Fruit fly (Drosophila melanogaster) whole organism, embryonic: ENCODE measurements around the gene CG42579.
A peak's percentile ranks its signal among the peaks of the same experiment; 100 is the strongest.

Experiments
- BEAF-32 ChIP-seq: fragments of 200-800 bp; sonication (Bioruptor generic); optimal IDR thresholded peaks from 3 replicates; lab custom pipeline; 2017; ENCODE audit warnings: missing biosample characterization, missing genetic modification characterization, mild to moderate bottlenecking, moderate library complexity, missing genetic modification reagents
- C15 ChIP-seq: fragments of 200-800 bp; sonication (Bioruptor generic); IDR thresholded peaks from 3 replicates; pipeline ENCODE4 v1.3.6; 2022; ENCODE audit warnings: missing biosample characterization, missing genetic modification characterization
- CG11456 ChIP-seq: fragments of 200-800 bp; sonication (Bioruptor generic); IDR thresholded peaks from 3 replicates; pipeline ENCODE4 v1.3.6; 2022; ENCODE audit warnings: missing biosample characterization, missing genetic modification characterization
- CG11560 ChIP-seq: fragments of 200-800 bp; sonication (Bioruptor generic); IDR thresholded peaks from 3 replicates; pipeline ENCODE4 v1.3.6; 2022; ENCODE audit warnings: missing biosample characterization, missing genetic modification characterization
- CG11696 ChIP-seq: fragments of 200-800 bp; sonication (Bioruptor generic); IDR thresholded peaks from 2 replicates; pipeline ENCODE4 v1.3.6; 2022; ENCODE audit warnings: missing biosample characterization, missing genetic modification characterization
- CG1233 ChIP-seq: fragments of 200-800 bp; sonication (Bioruptor generic); optimal IDR thresholded peaks from 4 replicates; lab custom pipeline; 2018; ENCODE audit warnings: missing biosample characterization, mild to moderate bottlenecking, missing genetic modification characterization
- CG12942 ChIP-seq: fragments of 200-800 bp; sonication (Bioruptor generic); optimal IDR thresholded peaks from 3 replicates; lab custom pipeline; 2016; ENCODE audit warnings: missing biosample characterization, missing genetic modification characterization
- CG15514 ChIP-seq: fragments of 200-800 bp; sonication (Bioruptor generic); optimal IDR thresholded peaks from 3 replicates; lab custom pipeline; 2017; ENCODE audit warnings: missing biosample characterization, missing genetic modification characterization, mild to moderate bottlenecking, moderate library complexity, missing genetic modification reagents
- CG15601 ChIP-seq: fragments of 200-800 bp; sonication (Bioruptor generic); optimal IDR thresholded peaks from 3 replicates; lab custom pipeline; 2019; ENCODE audit warnings: missing biosample characterization, mild to moderate bottlenecking, missing genetic modification characterization, moderate library complexity
- CG1832 ChIP-seq: fragments of 200-800 bp; sonication (Bioruptor generic); optimal IDR thresholded peaks from 2 replicates; lab custom pipeline; 2017; ENCODE audit warnings: missing biosample characterization, mild to moderate bottlenecking, missing genetic modification characterization, inconsistent platforms
- CG18476 ChIP-seq: fragments of 200-800 bp; sonication (Bioruptor generic); optimal IDR thresholded peaks from 2 replicates; lab custom pipeline; 2016; ENCODE audit warnings: missing biosample characterization, mild to moderate bottlenecking, missing genetic modification characterization
- CG2116 ChIP-seq: fragments of 200-800 bp; sonication (Bioruptor generic); optimal IDR thresholded peaks from 3 replicates; lab custom pipeline; 2018; ENCODE audit warnings: missing biosample characterization, mild to moderate bottlenecking, missing genetic modification characterization
- CG2129 ChIP-seq: fragments of 200-800 bp; sonication (Bioruptor generic); IDR thresholded peaks from 2 replicates; pipeline ENCODE4 v1.3.6; 2022; ENCODE audit warnings: missing biosample characterization, missing genetic modification characterization; ENCODE audit not compliant: partially characterized antibody
- CG2199 ChIP-seq: fragments of 200-800 bp; sonication (Bioruptor generic); IDR thresholded peaks from 3 replicates; pipeline ENCODE4 v1.3.6; 2022; ENCODE audit warnings: missing biosample characterization, missing genetic modification characterization
- CG2678 ChIP-seq: fragments of 200-800 bp; sonication (Bioruptor generic); optimal IDR thresholded peaks from 3 replicates; lab custom pipeline; 2019; ENCODE audit warnings: missing biosample characterization, mild to moderate bottlenecking, missing genetic modification characterization, moderate library complexity
- CG2712 ChIP-seq: fragments of 200-800 bp; optimal IDR thresholded peaks from 3 replicates; lab custom pipeline; 2019; ENCODE audit warnings: missing biosample characterization, mild to moderate bottlenecking, missing genetic modification characterization, moderate library complexity
- CG2875 ChIP-seq: fragments of 200-800 bp; sonication (Bioruptor generic); optimal IDR thresholded peaks from 2 replicates; lab custom pipeline; 2017; ENCODE audit warnings: missing biosample characterization, mild to moderate bottlenecking, missing genetic modification characterization, missing genetic modification reagents
- CG3407 ChIP-seq: fragments of 200-800 bp; sonication (Bioruptor generic); optimal IDR thresholded peaks from 2 replicates; lab custom pipeline; 2018; ENCODE audit warnings: missing biosample characterization, mild to moderate bottlenecking, missing genetic modification characterization
- CG3726 ChIP-seq: fragments of 200-800 bp; sonication (Bioruptor generic); IDR thresholded peaks from 3 replicates; pipeline ENCODE4, ENCODE4 v1.3.6; 2022; ENCODE audit warnings: missing biosample characterization, missing genetic modification characterization
- CG3847 ChIP-seq: fragments of 200-800 bp; sonication (Bioruptor generic); IDR thresholded peaks from 2 replicates; pipeline ENCODE4 v1.3.6; 2022; ENCODE audit warnings: missing biosample characterization, missing genetic modification characterization
- CG4404 ChIP-seq: fragments of 200-800 bp; sonication (Bioruptor generic); IDR thresholded peaks from 2 replicates; pipeline ENCODE4 v1.3.6; 2022; ENCODE audit warnings: missing biosample characterization, missing genetic modification characterization
- CG6683 ChIP-seq: fragments of 200-800 bp; sonication (Bioruptor generic); optimal IDR thresholded peaks from 2 replicates; lab custom pipeline; 2017; ENCODE audit warnings: missing biosample characterization, mild to moderate bottlenecking, missing genetic modification characterization, missing genetic modification reagents
- CG7839 ChIP-seq: fragments of 200-800 bp; sonication (Bioruptor generic); optimal IDR thresholded peaks from 3 replicates; lab custom pipeline; 2018; ENCODE audit warnings: missing biosample characterization, mild to moderate bottlenecking, missing genetic modification characterization, moderate library complexity
- CG7928 ChIP-seq: fragments of 200-800 bp; sonication (Bioruptor generic); optimal IDR thresholded peaks from 2 replicates; lab custom pipeline; 2017; ENCODE audit warnings: missing biosample characterization, mild to moderate bottlenecking, missing genetic modification characterization
- CG9609 ChIP-seq: fragments of 200-800 bp; sonication (Bioruptor generic); optimal IDR thresholded peaks from 3 replicates; lab custom pipeline; 2016; ENCODE audit warnings: missing biosample characterization, missing genetic modification characterization
- CG9876 ChIP-seq: fragments of 200-800 bp; sonication (Bioruptor generic); optimal IDR thresholded peaks from 2 replicates; lab custom pipeline; 2016; ENCODE audit warnings: missing biosample characterization, missing genetic modification characterization
- CG9932 ChIP-seq: fragments of 200-800 bp; sonication (Bioruptor generic); IDR thresholded peaks from 2 replicates; pipeline ENCODE4 v1.3.6; 2022; ENCODE audit warnings: missing biosample characterization, missing genetic modification characterization
- Elba2 ChIP-seq: fragments of 200-800 bp; sonication (Bioruptor generic); optimal IDR thresholded peaks from 3 replicates; lab custom pipeline; 2016; ENCODE audit warnings: missing biosample characterization, missing genetic modification characterization
- Ets97D ChIP-seq: fragments of 200-800 bp; sonication (Bioruptor generic); optimal IDR thresholded peaks from 3 replicates; lab custom pipeline; 2016; ENCODE audit warnings: missing biosample characterization, missing genetic modification characterization
- HmgD ChIP-seq: fragments of 200-800 bp; sonication (Bioruptor generic); optimal IDR thresholded peaks from 3 replicates; lab custom pipeline; 2016; ENCODE audit warnings: missing biosample characterization, missing genetic modification characterization
- Hmr ChIP-seq: fragments of 200-800 bp; sonication (Bioruptor generic); optimal IDR thresholded peaks from 3 replicates; lab custom pipeline; 2017; ENCODE audit warnings: mild to moderate bottlenecking, missing biosample characterization, missing genetic modification reagents, missing genetic modification characterization
- Lim3 ChIP-seq: fragments of 200-800 bp; sonication (Bioruptor generic); IDR thresholded peaks from 2 replicates; pipeline ENCODE4 v1.3.6; 2022; ENCODE audit warnings: missing biosample characterization, missing genetic modification characterization
- Nf-YA ChIP-seq: fragments of 200-800 bp; sonication (Bioruptor generic); IDR thresholded peaks from 2 replicates; pipeline ENCODE4 v1.3.6; 2022; ENCODE audit warnings: missing biosample characterization, missing genetic modification characterization
- Sox100B ChIP-seq: fragments of 200-800 bp; sonication (Bioruptor generic); optimal IDR thresholded peaks from 3 replicates; lab custom pipeline; 2018; ENCODE audit warnings: missing biosample characterization, mild to moderate bottlenecking, missing genetic modification characterization
- Ssrp ChIP-seq: fragments of 200-800 bp; sonication (Bioruptor generic); optimal IDR thresholded peaks from 2 replicates; lab custom pipeline; 2018; ENCODE audit warnings: missing biosample characterization, mild to moderate bottlenecking, missing genetic modification characterization, moderate library complexity
- ara ChIP-seq: fragments of 200-800 bp; sonication (Bioruptor generic); IDR thresholded peaks from 2 replicates; pipeline ENCODE4 v1.3.6; 2022; ENCODE audit warnings: missing biosample characterization, missing genetic modification characterization
- bcd ChIP-seq: fragments of 200-800 bp; sonication (Bioruptor generic); optimal IDR thresholded peaks from 2 replicates; lab custom pipeline; 2017; ENCODE audit warnings: missing biosample characterization, mild to moderate bottlenecking, missing genetic modification characterization
- br ChIP-seq: fragments of >200 bp; optimal IDR thresholded peaks from 2 replicates; lab custom pipeline; 2017
- corto ChIP-seq: fragments of 200-800 bp; sonication (Bioruptor generic); optimal IDR thresholded peaks from 2 replicates; lab custom pipeline; 2016; ENCODE audit warnings: missing biosample characterization, mild to moderate bottlenecking, missing genetic modification characterization, moderate library complexity
- da ChIP-seq: fragments of 200-800 bp; sonication (Bioruptor generic); optimal IDR thresholded peaks from 2 replicates; lab custom pipeline; 2016; ENCODE audit warnings: missing biosample characterization, missing genetic modification characterization
- emc ChIP-seq: fragments of 200-800 bp; sonication (Bioruptor generic); optimal IDR thresholded peaks from 2 replicates; lab custom pipeline; 2016; ENCODE audit warnings: missing biosample characterization, missing genetic modification characterization
- gcm ChIP-seq: fragments of 200-800 bp; sonication (Bioruptor generic); optimal IDR thresholded peaks from 2 replicates; lab custom pipeline; 2019; ENCODE audit warnings: missing biosample characterization, mild to moderate bottlenecking, missing genetic modification characterization, moderate library complexity
- gcm2 ChIP-seq: fragments of 200-800 bp; sonication (Bioruptor generic); optimal IDR thresholded peaks from 2 replicates; lab custom pipeline; 2016; ENCODE audit warnings: missing biosample characterization, missing genetic modification characterization
- gfzf ChIP-seq: fragments of 200-800 bp; sonication (Bioruptor generic); optimal IDR thresholded peaks from 2 replicates; lab custom pipeline; 2016; ENCODE audit warnings: missing biosample characterization, mild to moderate bottlenecking, missing genetic modification characterization, moderate library complexity
- h ChIP-seq: fragments of >200 bp; optimal IDR thresholded peaks from 2 replicates; lab custom pipeline; 2017
- jigr1 ChIP-seq: fragments of 200-800 bp; sonication (Bioruptor generic); IDR thresholded peaks from 3 replicates; pipeline ENCODE4 v1.3.6; 2022; ENCODE audit warnings: missing biosample characterization, missing genetic modification characterization
- otp ChIP-seq: fragments of 200-800 bp; sonication (Bioruptor generic); IDR thresholded peaks from 3 replicates; pipeline ENCODE4, ENCODE4 v1.3.6; 2022; ENCODE audit warnings: missing biosample characterization, missing genetic modification characterization
- sens-2 ChIP-seq: fragments of 200-800 bp; sonication (Bioruptor generic); IDR thresholded peaks from 2 replicates; pipeline ENCODE4 v1.3.6; 2022; ENCODE audit warnings: missing biosample characterization, missing genetic modification characterization
- slou ChIP-seq: fragments of 200-800 bp; sonication (Bioruptor generic); optimal IDR thresholded peaks from 3 replicates; lab custom pipeline; 2016; ENCODE audit warnings: missing biosample characterization, missing genetic modification characterization
- sob ChIP-seq: fragments of 200-800 bp; sonication (Bioruptor generic); IDR thresholded peaks from 2 replicates; pipeline ENCODE4 v1.3.6; 2022; ENCODE audit warnings: missing biosample characterization, missing genetic modification characterization
- sqz ChIP-seq: fragments of 200-800 bp; sonication (Bioruptor generic); optimal IDR thresholded peaks from 3 replicates; lab custom pipeline; 2018; ENCODE audit warnings: missing biosample characterization, mild to moderate bottlenecking, missing genetic modification characterization
- unc-4 ChIP-seq: fragments of 200-800 bp; sonication (Bioruptor generic); IDR thresholded peaks from 2 replicates; pipeline ENCODE4 v1.3.6; 2022; ENCODE audit warnings: missing biosample characterization, missing genetic modification characterization; ENCODE audit not compliant: partially characterized antibody

Gene CG42579

DNA sequence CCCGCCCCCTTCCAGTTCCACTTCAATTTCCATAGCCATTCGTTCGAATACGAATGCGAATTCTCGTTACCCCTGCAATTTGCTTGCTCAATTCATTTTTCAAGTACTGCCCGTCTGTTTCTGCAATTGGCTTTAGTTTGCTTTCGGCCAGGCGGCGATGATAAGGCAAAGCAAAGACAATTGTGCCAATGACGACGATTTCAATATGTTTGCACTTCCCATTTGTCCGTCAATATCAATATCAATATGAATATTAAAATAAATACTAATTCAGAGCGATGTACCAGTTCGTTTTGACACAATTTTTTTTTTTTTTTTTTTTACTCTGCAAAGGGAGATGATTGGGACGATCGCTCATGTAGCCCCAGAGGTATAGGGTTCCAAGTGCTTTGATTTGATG lies 21.5 kb upstream of the CG42579 start (continued):
- TF ChIP-seq CG2712 (tag; lab: Kevin White, UChicago) (no peak), Nf-YA (GFP tag; lab: Robert Waterston, UW) (peak; percentile 50; the same call in 1 of the 2 replicates), gcm2 (no peak), CG3847 (GFP tag; lab: Robert Waterston, UW) (no peak), CG9876 (GFP tag; lab: Kevin White, UChicago) (no peak), sob (GFP tag; lab: Robert Waterston, UW) (peak; percentile 61), gcm (GFP tag; lab: Kevin White, UChicago) (no peak), CG1832 (GFP tag; lab: Kevin White, UChicago) (no peak), CG11696 (GFP tag; lab: Robert Waterston, UW) (peak; percentile 62; the same call in 1 of the 2 replicates), CG2678 (peak; percentile 54), CG7928 (GFP tag; lab: Kevin White, UChicago) (no peak), CG6683 (GFP tag; lab: Kevin White, UChicago) (no peak), CG15514 (GFP tag; lab: Kevin White, UChicago) (peak; percentile 32), CG2875 (GFP tag; lab: Kevin White, UChicago) (peak; percentile 67), Sox100B (GFP tag; lab: Kevin White, UChicago) (peak; percentile 37), CG2199 (GFP tag; lab: Robert Waterston, UW) (peak; percentile 64; the same call in 1 of the 3 replicates), CG3726 (GFP tag; lab: Robert Waterston, UW) (peak; percentile 30; the same call in 1 of the 3 replicates), Ssrp (tag; lab: Kevin White, UChicago) (no peak), CG4404 (GFP tag; lab: Robert Waterston, UW) (no peak), CG2116 (GFP tag; lab: Kevin White, UChicago) (peak; percentile 7), CG1233 (GFP tag; lab: Kevin White, UChicago) (peak; percentile 41), Ets97D (no peak), sqz (no peak), bcd (GFP tag; lab: Kevin White, UChicago) (peak; percentile 49), h (no peak), BEAF-32 (no peak), corto (GFP tag; lab: Kevin White, UChicago) (no peak), CG18476 (GFP tag; lab: Kevin White, UChicago) (peak; percentile 35), CG11560 (tag; lab: Robert Waterston, UW) (no peak), CG3407 (GFP tag; lab: Kevin White, UChicago) (peak; percentile 64), sens-2 (GFP tag; lab: Robert Waterston, UW) (no peak), br (lab: Kevin White, UChicago) (no peak), otp (GFP tag; lab: Robert Waterston, UW) (peak; percentile 46; the same call in 1 of the 3 replicates), CG9609 (no peak), CG15601 (tag; lab: Kevin White, UChicago) (no peak), C15 (GFP tag; lab: Robert Waterston, UW) (no peak), Hmr (peak; percentile 44), CG12942 (GFP tag; lab: Kevin White, UChicago) (peak; percentile 46), CG7839 (tag; lab: Kevin White, UChicago) (peak; percentile 5), Lim3 (GFP tag; lab: Robert Waterston, UW) (no peak), CG2129 (no peak), gfzf (no peak), emc (no peak), jigr1 (no peak), CG11456 (GFP tag; lab: Robert Waterston, UW) (no peak), CG9932 (no peak), unc-4 (GFP tag; lab: Robert Waterston, UW) (no peak), da (GFP tag; lab: Kevin White, UChicago) (no peak), HmgD (GFP tag; lab: Kevin White, UChicago) (no peak), slou (GFP tag; lab: Kevin White, UChicago) (peak; percentile 21), ara (0 out of 2 replicates have a peak, but pooled peaks have one; percentile 38), Elba2 (GFP tag; lab: Kevin White, UChicago) (no peak)
